Fruit fly (Drosophila melanogaster) whole organism, adult: ENCODE data around the gene eIF3i.

Experiments
- CG33017 ChIP-seq: fragments of 200-800 bp; sonication (Bioruptor generic); optimal IDR thresholded peaks from 2 replicates; lab custom pipeline; 2018; ENCODE audit warnings: missing biosample characterization, mild to moderate bottlenecking, missing genetic modification characterization, moderate library complexity
- CG5204 ChIP-seq: fragments of 200-800 bp; sonication (Bioruptor generic); optimal IDR thresholded peaks from 2 replicates; lab custom pipeline; 2016; ENCODE audit warnings: missing biosample characterization, missing genetic modification characterization
- CG7045 ChIP-seq: fragments of 200-800 bp; sonication (Bioruptor generic); optimal IDR thresholded peaks from 2 replicates; lab custom pipeline; 2017; ENCODE audit warnings: missing biosample characterization, mild to moderate bottlenecking, missing genetic modification characterization
- Clk ChIP-seq: fragments of 200-800 bp; sonication (Bioruptor generic); optimal IDR thresholded peaks from 2 replicates; lab custom pipeline; 2017; ENCODE audit warnings: missing biosample characterization, missing genetic modification characterization
- Crg-1 ChIP-seq: fragments of 200-800 bp; sonication (Bioruptor generic); optimal IDR thresholded peaks from 2 replicates; lab custom pipeline; 2016; ENCODE audit warnings: missing biosample characterization, missing genetic modification characterization
- kay ChIP-seq: fragments of 200-800 bp; sonication (Bioruptor generic); peaks from one replicate; lab custom pipeline; 2016; ENCODE audit warnings: missing biosample characterization, missing genetic modification characterization, borderline replicate concordance
- pad ChIP-seq: fragments of 200-800 bp; sonication (Bioruptor generic); optimal IDR thresholded peaks from 3 replicates; lab custom pipeline; 2017; ENCODE audit warnings: missing biosample characterization, missing genetic modification characterization, mild to moderate bottlenecking, moderate library complexity, missing genetic modification reagents
- tj ChIP-seq: fragments of 200-800 bp; sonication (Bioruptor generic); optimal IDR thresholded peaks from 3 replicates; lab custom pipeline; 2017; ENCODE audit warnings: missing biosample characterization, mild to moderate bottlenecking, missing genetic modification characterization, moderate library complexity
- toe ChIP-seq: fragments of 200-800 bp; sonication (Bioruptor generic); optimal IDR thresholded peaks from 2 replicates; lab custom pipeline; 2016; ENCODE audit warnings: missing biosample characterization, missing genetic modification characterization

dm6 chr2L:4971329-4971798 lies 3.8 kb upstream of the eIF3i start, which contains the start of gene CG14043:
- no peak for TF ChIP-seq CG7045 (GFP tag; lab: Kevin White, UChicago)
- TF ChIP-seq toe (GFP tag; lab: Kevin White, UChicago) = no peak
- peak; percentile 14 for TF ChIP-seq tj
- TF ChIP-seq Crg-1 = peak; percentile 29
- no peak for TF ChIP-seq CG33017 (tag; lab: Kevin White, UChicago)
- TF ChIP-seq CG5204 (GFP tag; lab: Kevin White, UChicago) = no peak
- TF ChIP-seq pad (GFP tag; lab: Kevin White, UChicago) = peak; percentile 26
- TF ChIP-seq kay (GFP tag; lab: Kevin White, UChicago) = no peak
- no peak for TF ChIP-seq Clk
